Worm (Caenorhabditis elegans): ENCODE results near the gene nlp-22.

nlp-22 gene

ce11 chrX:2330494-2330893 lies 11.4 kb downstream of the nlp-22 start:
- TF ChIP-seq flt-1 (GFP tag; IDR thresholded peaks at IDR 0.05) (no peak), hmbx-1 (tag; optimal IDR thresholded peaks at IDR 0.05) (no peak), ceh-13 (GFP tag; optimal IDR thresholded peaks at IDR 0.05) (no peak), ets-7 (tag; optimal IDR thresholded peaks at IDR 0.05) (no peak), tra-4 (tag; optimal IDR thresholded peaks at IDR 0.05) (no peak), tbx-11 (GFP tag; IDR thresholded peaks at IDR 0.05) (no peak), B0310.2 (tag; optimal IDR thresholded peaks at IDR 0.05) (no peak)

ce11 chrX:2328873-2329272 lies 13.0 kb downstream of the nlp-22 start:
- TF ChIP-seq ceh-13 (GFP tag; optimal IDR thresholded peaks at IDR 0.05) (no peak), ama-1 (optimal IDR thresholded peaks at IDR 0.05) (peak; percentile 77)

ce11 chrX:2321758-2322157 lies 20.1 kb downstream of the nlp-22 start:
- 0 out of 2 replicates have a peak, but pooled peaks have one; percentile 19 for TF ChIP-seq tbx-37 (GFP tag; conservative IDR thresholded peaks at IDR 0.05)
- no peak for TF ChIP-seq flt-1 (GFP tag; IDR thresholded peaks at IDR 0.05)
- peak; percentile 6 for TF ChIP-seq F13C5.2 (tag; optimal IDR thresholded peaks at IDR 0.05)
- peak; percentile 15 for TF ChIP-seq hmg-4 (GFP tag; optimal IDR thresholded peaks at IDR 0.05)

ce11 chrX:2320539-2320938 lies 21.4 kb downstream of the nlp-22 start:
- TF ChIP-seq hmg-4 (GFP tag; optimal IDR thresholded peaks at IDR 0.05) (no peak), flt-1 (GFP tag; IDR thresholded peaks at IDR 0.05) (no peak), pes-1 (GFP tag; IDR thresholded peaks at IDR 0.05) (no peak), aly-1 (tag; optimal IDR thresholded peaks at IDR 0.05) (no peak), ceh-36 (tag; optimal IDR thresholded peaks at IDR 0.05) (no peak), B0310.2 (tag; optimal IDR thresholded peaks at IDR 0.05) (no peak), hmbx-1 (tag; optimal IDR thresholded peaks at IDR 0.05) (no peak), F13C5.2 (tag; optimal IDR thresholded peaks at IDR 0.05) (no peak), ceh-13 (GFP tag; optimal IDR thresholded peaks at IDR 0.05) (no peak), sea-1 (GFP tag; conservative IDR thresholded peaks at IDR 0.05) (no peak), tra-4 (tag; optimal IDR thresholded peaks at IDR 0.05) (no peak), ama-1 (optimal IDR thresholded peaks at IDR 0.05) (no peak), hnd-1 (tag; optimal IDR thresholded peaks at IDR 0.05) (no peak), tbx-11 (GFP tag; IDR thresholded peaks at IDR 0.05) (no peak), tbx-37 (GFP tag; conservative IDR thresholded peaks at IDR 0.05) (no peak)

- TF ChIP-seq scrt-1 (GFP tag; IDR thresholded peaks at IDR 0.05) (no peak), B0310.2 (tag; optimal IDR thresholded peaks at IDR 0.05) (no peak), ceh-13 (GFP tag; optimal IDR thresholded peaks at IDR 0.05) (no peak), sea-1 (GFP tag; conservative IDR thresholded peaks at IDR 0.05) (no peak), ceh-36 (tag; optimal IDR thresholded peaks at IDR 0.05) (no peak), hmg-4 (GFP tag; optimal IDR thresholded peaks at IDR 0.05) (no peak), ama-1 (optimal IDR thresholded peaks at IDR 0.05) (no peak)
Observed at ce11 chrX:2319238-2319637, 22.7 kb downstream of the nlp-22 start, which contains the start of gene aakg-4. aakg-4 (minus strand) TSS chrX:2319338.

- no peak for TF ChIP-seq tbx-37 (GFP tag; conservative IDR thresholded peaks at IDR 0.05)
- TF ChIP-seq sea-1 (GFP tag; conservative IDR thresholded peaks at IDR 0.05), result no peak
- no peak for TF ChIP-seq ama-1 (optimal IDR thresholded peaks at IDR 0.05)
- no peak for TF ChIP-seq pes-1 (GFP tag; IDR thresholded peaks at IDR 0.05)
- TF ChIP-seq hnd-1 (tag; optimal IDR thresholded peaks at IDR 0.05), result no peak
- TF ChIP-seq B0310.2 (tag; optimal IDR thresholded peaks at IDR 0.05), result no peak
- TF ChIP-seq ceh-13 (GFP tag; optimal IDR thresholded peaks at IDR 0.05), result no peak
- no peak for TF ChIP-seq flt-1 (GFP tag; IDR thresholded peaks at IDR 0.05)
- no peak for TF ChIP-seq ceh-36 (tag; optimal IDR thresholded peaks at IDR 0.05)
- TF ChIP-seq hmg-4 (GFP tag; optimal IDR thresholded peaks at IDR 0.05), result no peak
- TF ChIP-seq hmbx-1 (tag; optimal IDR thresholded peaks at IDR 0.05), result no peak
Observed at ce11 chrX:2317480-2317879, 24.4 kb downstream of the nlp-22 start.

- TF ChIP-seq tbx-37 (GFP tag; conservative IDR thresholded peaks at IDR 0.05), result no peak
- TF ChIP-seq sea-1 (GFP tag; conservative IDR thresholded peaks at IDR 0.05), result no peak
- no peak for TF ChIP-seq ceh-13 (GFP tag; optimal IDR thresholded peaks at IDR 0.05)
- no peak for TF ChIP-seq flt-1 (GFP tag; IDR thresholded peaks at IDR 0.05)
- TF ChIP-seq aly-1 (tag; optimal IDR thresholded peaks at IDR 0.05), result no peak
- TF ChIP-seq ceh-36 (tag; optimal IDR thresholded peaks at IDR 0.05), result no peak
- TF ChIP-seq tra-4 (tag; optimal IDR thresholded peaks at IDR 0.05), result no peak
- TF ChIP-seq hnd-1 (tag; optimal IDR thresholded peaks at IDR 0.05), result no peak
- TF ChIP-seq hmg-4 (GFP tag; optimal IDR thresholded peaks at IDR 0.05), result no peak
Observed at ce11 chrX:2316859-2317258, 25.0 kb downstream of the nlp-22 start.

ce11 chrX:2316205-2316604 lies 25.7 kb downstream of the nlp-22 start:
- no peak for TF ChIP-seq ama-1 (optimal IDR thresholded peaks at IDR 0.05)
- TF ChIP-seq hmbx-1 (tag; optimal IDR thresholded peaks at IDR 0.05), result no peak
- no peak for TF ChIP-seq ets-7 (tag; optimal IDR thresholded peaks at IDR 0.05)
- TF ChIP-seq F13C5.2 (tag; optimal IDR thresholded peaks at IDR 0.05), result no peak
- TF ChIP-seq B0310.2 (tag; optimal IDR thresholded peaks at IDR 0.05), result no peak
- no peak for TF ChIP-seq tra-4 (tag; optimal IDR thresholded peaks at IDR 0.05)
- TF ChIP-seq flt-1 (GFP tag; IDR thresholded peaks at IDR 0.05), result no peak
- no peak for TF ChIP-seq hmg-4 (GFP tag; optimal IDR thresholded peaks at IDR 0.05)
- TF ChIP-seq tbx-11 (GFP tag; IDR thresholded peaks at IDR 0.05), result no peak
- no peak for TF ChIP-seq hnd-1 (tag; optimal IDR thresholded peaks at IDR 0.05)

- no peak for TF ChIP-seq B0310.2 (tag; optimal IDR thresholded peaks at IDR 0.05)
- TF ChIP-seq tra-4 (tag; optimal IDR thresholded peaks at IDR 0.05), result no peak
Observed at ce11 chrX:2304496-2304895, 37.4 kb downstream of the nlp-22 start.

Measured in whole organism, early embryonic.